Fruit fly (Drosophila melanogaster): ENCODE measurements around the gene CG17493.

DNA sequence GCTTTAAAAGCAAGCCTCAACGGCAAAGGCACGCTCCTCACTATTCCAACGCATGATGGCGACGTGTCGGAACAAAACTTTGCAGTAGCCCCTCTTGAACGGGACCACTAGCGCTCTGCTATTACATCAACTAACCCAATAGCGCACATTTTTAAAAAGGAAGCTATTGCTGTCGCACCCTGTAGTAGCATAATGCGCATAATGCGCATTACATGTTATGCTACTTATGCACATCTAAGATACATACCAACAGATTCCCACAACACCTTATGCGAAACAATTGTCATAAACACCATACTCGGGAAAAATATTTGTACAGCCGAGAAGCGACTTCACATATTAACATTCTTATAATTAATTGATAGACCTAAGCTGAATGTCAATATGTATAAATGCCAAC is 20.2 kb downstream of the CG17493 start:
- TF ChIP-seq ttk (optimal IDR thresholded peaks at IDR 0.05) (no peak), psq (optimal IDR thresholded peaks at IDR 0.05) (no peak), Sin3A (optimal IDR thresholded peaks at IDR 0.05) (no peak), h (optimal IDR thresholded peaks at IDR 0.05) (no peak), Myc (optimal IDR thresholded peaks at IDR 0.05) (no peak)

Measured in Kc167 (cell line).